Worm (Caenorhabditis elegans) whole organism, dauer: ENCODE measurements around the gene srh-145.

Experiments
- unc-62 ChIP-seq: sonication (generic microtip); optimal IDR thresholded peaks from 2 replicates; lab custom pipeline; 2017; ENCODE audit warnings: missing biosample characterization, missing genetic modification reagents, missing genetic modification characterization

The srh-145 gene

DNA sequence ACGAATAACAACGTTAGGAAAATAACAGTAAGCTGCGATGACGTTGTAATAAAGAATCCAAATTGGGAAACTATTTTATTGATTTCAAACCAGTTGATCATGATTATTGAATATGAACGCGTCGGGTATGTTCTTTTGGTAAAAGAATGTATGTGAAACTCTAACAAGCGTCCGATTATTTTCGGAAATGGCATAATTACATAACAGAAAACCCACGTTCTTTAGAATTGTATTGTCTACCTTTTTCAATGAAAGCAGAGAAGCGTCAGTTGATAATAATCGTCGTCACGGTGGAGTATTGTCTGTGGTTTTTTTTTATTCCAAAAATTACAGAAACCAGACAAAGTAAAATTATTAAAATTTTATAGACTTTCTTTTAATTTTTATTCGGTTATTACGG, 44.6 kb downstream of the srh-145 start, which contains the start of gene str-14:
str-14 (minus strand) TSS at position 101 of the 400 bp plus-strand sequence.
- TF ChIP-seq unc-62 (GFP tag; lab: Kevin White, UChicago), result no peak

DNA sequence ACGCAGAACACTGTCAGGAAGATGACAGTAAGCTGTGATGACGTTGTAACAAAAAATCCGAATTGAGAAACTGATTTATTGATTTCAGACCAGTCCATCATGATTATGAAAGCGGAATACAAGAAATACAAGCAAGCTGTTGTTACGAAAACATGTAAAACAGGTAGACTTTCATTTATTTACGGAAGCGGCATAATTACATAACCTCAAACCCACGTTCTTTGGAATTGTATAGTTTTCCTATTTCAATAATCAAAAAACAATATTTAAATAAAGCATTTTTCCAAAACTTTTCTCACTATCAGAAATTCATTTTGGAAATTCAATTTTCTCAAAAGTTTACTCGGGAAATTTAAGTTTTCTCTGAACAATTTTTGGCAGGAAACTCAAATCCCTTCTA, 48.2 kb downstream of the srh-145 start, which contains the start of gene str-15:
str-15 (minus strand) TSS at position 101 of the 400 bp plus-strand sequence.
- no peak for TF ChIP-seq unc-62 (GFP tag; lab: Kevin White, UChicago)

DNA sequence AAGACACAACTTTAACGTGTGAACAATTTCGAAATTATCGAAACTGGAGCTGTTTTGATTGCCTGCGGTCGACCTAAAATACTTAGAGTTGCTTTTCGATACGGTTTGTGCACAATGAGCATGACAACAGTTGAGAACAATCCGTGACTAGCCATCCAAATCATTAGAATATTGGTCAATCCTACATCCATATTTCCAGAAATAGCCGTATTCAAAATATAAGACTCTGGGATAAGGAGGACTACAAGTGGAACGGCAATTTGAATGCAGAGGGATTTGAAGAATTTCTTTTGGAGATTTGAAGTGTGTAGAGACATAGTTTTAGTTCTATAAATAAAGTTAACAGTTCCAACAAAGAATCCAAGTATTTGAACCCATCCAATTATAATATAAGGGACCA, 48.9 kb downstream of the srh-145 start:
- TF ChIP-seq unc-62 (GFP tag; lab: Kevin White, UChicago), result no peak

DNA sequence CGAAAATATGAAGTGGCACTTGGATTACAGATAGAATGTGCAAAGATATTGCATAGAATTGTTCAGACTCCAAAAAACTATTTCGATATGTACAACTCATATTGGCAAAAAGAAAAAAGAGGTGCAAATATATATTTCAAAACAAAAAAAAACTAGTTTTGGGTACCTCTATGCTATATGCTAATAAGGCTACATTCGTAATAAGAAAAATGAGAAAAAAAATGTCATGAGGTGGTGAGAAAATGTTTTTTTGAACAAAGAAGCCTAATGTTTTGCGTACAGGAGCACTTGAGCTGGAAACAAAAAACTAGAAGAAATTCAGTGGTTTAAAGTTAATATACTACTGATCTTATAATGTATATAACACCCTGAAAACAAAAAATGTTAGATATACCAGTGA, 50.4 kb downstream of the srh-145 start, which contains the start of gene srh-142:
srh-142 (minus strand) TSS at position 101 of the 400 bp plus-strand sequence.
- no peak for TF ChIP-seq unc-62 (GFP tag; lab: Kevin White, UChicago)
